Fruit fly (Drosophila melanogaster) whole organism, embryonic: ENCODE data around the gene Pex14.

Experiments used
- Bdp1 ChIP-seq: fragments of 200-800 bp; sonication (Bioruptor generic); optimal IDR thresholded peaks from 3 replicates; lab custom pipeline; 2016; ENCODE audit warnings: missing biosample characterization, missing genetic modification characterization
- Bgb ChIP-seq: fragments of 200-800 bp; sonication (Bioruptor generic); IDR thresholded peaks from 2 replicates; pipeline ENCODE4 v1.3.6; 2022; ENCODE audit warnings: missing biosample characterization, missing genetic modification characterization; ENCODE audit not compliant: partially characterized antibody
- CG10462 ChIP-seq: fragments of 200-800 bp; sonication (Bioruptor generic); optimal IDR thresholded peaks from 2 replicates; lab custom pipeline; 2016; ENCODE audit warnings: missing biosample characterization, missing genetic modification characterization
- CG12769 ChIP-seq: fragments of 200-800 bp; sonication (Bioruptor generic); optimal IDR thresholded peaks from 2 replicates; lab custom pipeline; 2019; ENCODE audit warnings: missing biosample characterization, mild to moderate bottlenecking, missing genetic modification characterization, moderate library complexity
- CG14860 ChIP-seq: fragments of 200-800 bp; sonication (Bioruptor generic); IDR thresholded peaks from 3 replicates; pipeline ENCODE4 v1.3.6; 2022; ENCODE audit warnings: missing biosample characterization, missing genetic modification characterization; ENCODE audit not compliant: partially characterized antibody
- CG15011 ChIP-seq: fragments of 200-800 bp; sonication (Bioruptor generic); optimal IDR thresholded peaks from 3 replicates; lab custom pipeline; 2018; ENCODE audit warnings: missing biosample characterization, mild to moderate bottlenecking, missing genetic modification characterization
- CG16813 ChIP-seq: fragments of 200-800 bp; sonication (Bioruptor generic); IDR thresholded peaks from 3 replicates; pipeline ENCODE4 v1.3.6; 2022; ENCODE audit warnings: missing biosample characterization, missing genetic modification characterization; ENCODE audit not compliant: partially characterized antibody
- CG17612 ChIP-seq: fragments of 200-800 bp; sonication (Bioruptor generic); IDR thresholded peaks from 2 replicates; pipeline ENCODE4 v1.3.6; 2022; ENCODE audit warnings: missing biosample characterization, missing genetic modification characterization
- CG18011 ChIP-seq: fragments of 200-800 bp; sonication (Bioruptor generic); optimal IDR thresholded peaks from 2 replicates; lab custom pipeline; 2017; ENCODE audit warnings: missing biosample characterization, missing genetic modification characterization, mild to moderate bottlenecking, moderate library complexity, missing genotype
- CG18262 ChIP-seq: fragments of 200-800 bp; optimal IDR thresholded peaks from 3 replicates; lab custom pipeline; 2019; ENCODE audit warnings: missing biosample characterization, mild to moderate bottlenecking, missing genetic modification characterization, moderate library complexity
- CG2199 ChIP-seq: fragments of 200-800 bp; sonication (Bioruptor generic); IDR thresholded peaks from 3 replicates; pipeline ENCODE4 v1.3.6; 2022; ENCODE audit warnings: missing biosample characterization, missing genetic modification characterization
- CG2678 ChIP-seq: fragments of 200-800 bp; sonication (Bioruptor generic); optimal IDR thresholded peaks from 3 replicates; lab custom pipeline; 2019; ENCODE audit warnings: missing biosample characterization, mild to moderate bottlenecking, missing genetic modification characterization, moderate library complexity
- CG30020 ChIP-seq: fragments of 200-800 bp; optimal IDR thresholded peaks from 2 replicates; lab custom pipeline; 2019; ENCODE audit warnings: missing biosample characterization, mild to moderate bottlenecking, missing genetic modification characterization, moderate library complexity
- CG34376 ChIP-seq: fragments of 200-800 bp; sonication (Bioruptor generic); optimal IDR thresholded peaks from 2 replicates; lab custom pipeline; 2018; ENCODE audit warnings: missing biosample characterization, mild to moderate bottlenecking, missing genetic modification characterization
- CG6854 ChIP-seq: fragments of 200-800 bp; sonication (Bioruptor generic); optimal IDR thresholded peaks from 3 replicates; lab custom pipeline; 2017; ENCODE audit warnings: missing biosample characterization, mild to moderate bottlenecking, missing genetic modification characterization
- CG7372 ChIP-seq: fragments of 200-800 bp; sonication (Bioruptor generic); IDR thresholded peaks from 2 replicates; pipeline ENCODE4 v1.3.6; 2022; ENCODE audit warnings: missing biosample characterization, missing genetic modification characterization
- CG7556 ChIP-seq: fragments of 200-800 bp; sonication (Bioruptor generic); optimal IDR thresholded peaks from 2 replicates; lab custom pipeline; 2017; ENCODE audit warnings: missing biosample characterization, mild to moderate bottlenecking, missing genetic modification characterization
- D19A ChIP-seq: fragments of 200-800 bp; optimal IDR thresholded peaks from 3 replicates; lab custom pipeline; 2019; ENCODE audit warnings: missing biosample characterization, mild to moderate bottlenecking, missing genetic modification characterization, moderate library complexity
- Dll ChIP-seq: fragments of 200-800 bp; sonication (Bioruptor generic); IDR thresholded peaks from 4 replicates; pipeline ENCODE4 v1.3.6; 2022; ENCODE audit warnings: missing biosample characterization, missing genetic modification characterization; ENCODE audit not compliant: partially characterized antibody
- Doc3 ChIP-seq: fragments of 200-800 bp; sonication (Bioruptor generic); IDR thresholded peaks from 3 replicates; pipeline ENCODE4 v1.3.6; 2022; ENCODE audit warnings: missing biosample characterization, missing genetic modification characterization; ENCODE audit not compliant: partially characterized antibody
- Dp ChIP-seq: fragments of 200-800 bp; sonication (Bioruptor generic); optimal IDR thresholded peaks from 2 replicates; lab custom pipeline; 2018; ENCODE audit warnings: missing biosample characterization, mild to moderate bottlenecking, missing genetic modification characterization, moderate library complexity
- Drgx ChIP-seq: fragments of 200-800 bp; sonication (Bioruptor generic); IDR thresholded peaks from 2 replicates; pipeline ENCODE4 v1.3.6; 2022; ENCODE audit warnings: missing biosample characterization, missing genetic modification characterization
- Ets65A ChIP-seq: fragments of 200-800 bp; sonication (Bioruptor generic); peaks from one replicate; lab custom pipeline; 2016; ENCODE audit warnings: missing biosample characterization, missing genetic modification characterization
- Kr ChIP-seq: fragments of 200-800 bp; sonication (Bioruptor generic); optimal IDR thresholded peaks from 2 replicates; lab custom pipeline; 2017; ENCODE audit warnings: missing biosample characterization, mild to moderate bottlenecking, missing genetic modification characterization
- MTF-1 ChIP-seq: fragments of 200-800 bp; sonication (Bioruptor generic); optimal IDR thresholded peaks from 2 replicates; lab custom pipeline; 2018; ENCODE audit warnings: missing biosample characterization, mild to moderate bottlenecking, missing genetic modification characterization, borderline replicate concordance
- Mes4 ChIP-seq: fragments of 200-800 bp; sonication (Bioruptor generic); optimal IDR thresholded peaks from 2 replicates; lab custom pipeline; 2016; ENCODE audit warnings: missing biosample characterization, missing genetic modification characterization
- Neu2 ChIP-seq: fragments of 200-800 bp; sonication (Bioruptor generic); optimal IDR thresholded peaks from 3 replicates; lab custom pipeline; 2016; ENCODE audit warnings: missing biosample characterization, missing genetic modification characterization, borderline replicate concordance
- Nf-YA ChIP-seq: fragments of 200-800 bp; sonication (Bioruptor generic); IDR thresholded peaks from 2 replicates; pipeline ENCODE4 v1.3.6; 2022; ENCODE audit warnings: missing biosample characterization, missing genetic modification characterization
- Optix ChIP-seq: fragments of 200-800 bp; sonication (Bioruptor generic); IDR thresholded peaks from 3 replicates; pipeline ENCODE4 v1.3.6; 2022; ENCODE audit warnings: missing biosample characterization, missing genetic modification characterization
- PHDP ChIP-seq: fragments of 200-800 bp; sonication (Bioruptor generic); optimal IDR thresholded peaks from 3 replicates; lab custom pipeline; 2018; ENCODE audit warnings: missing biosample characterization, mild to moderate bottlenecking, missing genetic modification characterization, moderate library complexity
- Rfx ChIP-seq: fragments of 200-800 bp; sonication (Bioruptor generic); IDR thresholded peaks from 2 replicates; pipeline ENCODE4 v1.3.6; 2022; ENCODE audit warnings: missing biosample characterization, missing genetic modification characterization
- Taf1 ChIP-seq: fragments of 200-800 bp; sonication (Bioruptor generic); IDR thresholded peaks from 2 replicates; pipeline ENCODE4 v1.3.6; 2022; ENCODE audit warnings: missing biosample characterization, missing genetic modification characterization
- Xrp1 ChIP-seq: fragments of 200-800 bp; sonication (Bioruptor generic); IDR thresholded peaks from 2 replicates; pipeline ENCODE4 v1.3.6; 2022; ENCODE audit warnings: missing biosample characterization, missing genetic modification characterization
- ac ChIP-seq: fragments of 200-800 bp; sonication (Bioruptor generic); optimal IDR thresholded peaks from 3 replicates; lab custom pipeline; 2017; ENCODE audit warnings: missing biosample characterization, mild to moderate bottlenecking, missing genetic modification characterization
- br ChIP-seq: fragments of >200 bp; optimal IDR thresholded peaks from 2 replicates; lab custom pipeline; 2017
- btn ChIP-seq: fragments of 200-800 bp; sonication (Bioruptor generic); optimal IDR thresholded peaks from 2 replicates; lab custom pipeline; 2016; ENCODE audit warnings: missing biosample characterization, missing genetic modification characterization
- dysf ChIP-seq: fragments of 200-800 bp; sonication (Bioruptor generic); IDR thresholded peaks from 3 replicates; pipeline ENCODE4 v1.3.6; 2022; ENCODE audit warnings: missing biosample characterization, missing genetic modification characterization
- fu2 ChIP-seq: fragments of 200-800 bp; sonication (Bioruptor generic); optimal IDR thresholded peaks from 2 replicates; lab custom pipeline; 2016; ENCODE audit warnings: missing biosample characterization, missing genetic modification characterization
- gem ChIP-seq: fragments of 200-800 bp; sonication (Bioruptor generic); optimal IDR thresholded peaks from 2 replicates; lab custom pipeline; 2019; ENCODE audit warnings: missing biosample characterization, mild to moderate bottlenecking, missing genetic modification characterization, moderate library complexity
- org-1 ChIP-seq: fragments of 200-800 bp; sonication (Bioruptor generic); optimal IDR thresholded peaks from 2 replicates; lab custom pipeline; 2017; ENCODE audit warnings: missing biosample characterization, missing genetic modification characterization
- pnt ChIP-seq: fragments of 200-800 bp; sonication (Bioruptor generic); optimal IDR thresholded peaks from 3 replicates; lab custom pipeline; 2016; ENCODE audit warnings: missing biosample characterization, missing genetic modification characterization
- salm ChIP-seq: fragments of 200-800 bp; sonication (Bioruptor generic); optimal IDR thresholded peaks from 2 replicates; lab custom pipeline; 2018; ENCODE audit warnings: missing biosample characterization, mild to moderate bottlenecking, missing genetic modification characterization
- sens-2 ChIP-seq: fragments of 200-800 bp; sonication (Bioruptor generic); IDR thresholded peaks from 2 replicates; pipeline ENCODE4 v1.3.6; 2022; ENCODE audit warnings: missing biosample characterization, missing genetic modification characterization
- sim ChIP-seq: fragments of 200-800 bp; sonication (Bioruptor generic); IDR thresholded peaks from 2 replicates; pipeline ENCODE4 v1.3.6; 2022; ENCODE audit warnings: missing biosample characterization, missing genetic modification characterization
- sima ChIP-seq: fragments of 200-800 bp; sonication (Bioruptor generic); optimal IDR thresholded peaks from 2 replicates; lab custom pipeline; 2016; ENCODE audit warnings: missing biosample characterization, missing genetic modification characterization
- slp2 ChIP-seq: fragments of 200-800 bp; sonication (Bioruptor generic); optimal IDR thresholded peaks from 2 replicates; lab custom pipeline; 2016; ENCODE audit warnings: missing biosample characterization, missing genetic modification characterization
- sna ChIP-seq: fragments of 200-800 bp; sonication (Bioruptor generic); IDR thresholded peaks from 2 replicates; pipeline ENCODE4 v1.3.6; 2022; ENCODE audit warnings: missing biosample characterization, missing genetic modification characterization; ENCODE audit not compliant: partially characterized antibody
- ssp ChIP-seq: fragments of 200-800 bp; sonication (Bioruptor generic); IDR thresholded peaks from 2 replicates; pipeline ENCODE4 v1.3.6; 2022; ENCODE audit warnings: missing biosample characterization, missing genetic modification characterization
- stc ChIP-seq: fragments of 200-800 bp; sonication (Bioruptor generic); IDR thresholded peaks from 2 replicates; pipeline ENCODE4 v1.3.6; 2022; ENCODE audit warnings: missing biosample characterization, missing genetic modification characterization
- sug ChIP-seq: fragments of 200-800 bp; optimal IDR thresholded peaks from 2 replicates; lab custom pipeline; 2019; ENCODE audit warnings: missing biosample characterization, mild to moderate bottlenecking, missing genetic modification characterization, moderate library complexity
- trem ChIP-seq: fragments of 200-800 bp; optimal IDR thresholded peaks from 3 replicates; lab custom pipeline; 2019; ENCODE audit warnings: missing biosample characterization, mild to moderate bottlenecking, missing genetic modification characterization, moderate library complexity

Gene Pex14

dm6 chr3L:20785742-20786427, 7.3 kb downstream of the Pex14 start, which contains the start of gene Pcif1 (continued):
- TF ChIP-seq Nf-YA (no peak), MTF-1 (GFP tag; lab: Kevin White, UChicago) (no peak), CG2678 (tag; lab: Kevin White, UChicago) (no peak), ssp (GFP tag; lab: Robert Waterston, UW) (no peak), gem (tag; lab: Kevin White, UChicago) (no peak), sima (GFP tag; lab: Kevin White, UChicago) (no peak), Rfx (peak; percentile 54), sens-2 (GFP tag; lab: Robert Waterston, UW) (no peak), CG18262 (no peak), CG17612 (GFP tag; lab: Robert Waterston, UW) (no peak), Neu2 (no peak), CG7372 (GFP tag; lab: Robert Waterston, UW) (no peak), Bdp1 (GFP tag; lab: Kevin White, UChicago) (no peak), Optix (GFP tag; lab: Robert Waterston, UW) (no peak), CG15011 (GFP tag; lab: Kevin White, UChicago) (no peak), ac (no peak), CG14860 (GFP tag; lab: Robert Waterston, UW) (peak; percentile 99), br (lab: Kevin White, UChicago) (no peak), CG12769 (tag; lab: Kevin White, UChicago) (no peak), btn (GFP tag; lab: Kevin White, UChicago) (no peak), salm (tag; lab: Kevin White, UChicago) (no peak), Drgx (GFP tag; lab: Robert Waterston, UW) (no peak), org-1 (GFP tag; lab: Kevin White, UChicago) (no peak), Xrp1 (GFP tag; lab: Robert Waterston, UW) (peak; percentile 18; the same call in 1 of the 2 replicates), CG10462 (GFP tag; lab: Kevin White, UChicago) (no peak), trem (tag; lab: Kevin White, UChicago) (peak; percentile 67), CG6854 (GFP tag; lab: Kevin White, UChicago) (peak; percentile 37), pnt (GFP tag; lab: Kevin White, UChicago) (no peak), D19A (tag; lab: Kevin White, UChicago) (peak; percentile 72), sug (tag; lab: Kevin White, UChicago) (peak; percentile 37), CG30020 (tag; lab: Kevin White, UChicago) (peak; percentile 62), dysf (GFP tag; lab: Robert Waterston, UW) (no peak), Dll (GFP tag; lab: Robert Waterston, UW) (peak; percentile 98), sna (GFP tag; lab: Robert Waterston, UW) (peak; percentile 97), PHDP (tag; lab: Kevin White, UChicago) (no peak), Mes4 (GFP tag; lab: Kevin White, UChicago) (no peak), fu2 (no peak), Taf1 (GFP tag; lab: Robert Waterston, UW) (no peak), Dp (peak; percentile 66), Bgb (GFP tag; lab: Robert Waterston, UW) (peak; percentile 99), Kr (GFP tag; lab: Kevin White, UChicago) (no peak), CG16813 (GFP tag; lab: Robert Waterston, UW) (peak; percentile 99), slp2 (GFP tag; lab: Kevin White, UChicago) (no peak), stc (GFP tag; lab: Robert Waterston, UW) (no peak), Ets65A (no peak), CG34376 (GFP tag; lab: Kevin White, UChicago) (peak; percentile 32), Doc3 (GFP tag; lab: Robert Waterston, UW) (peak; percentile 98), CG7556 (GFP tag; lab: Kevin White, UChicago) (no peak), CG18011 (GFP tag; lab: Kevin White, UChicago) (no peak), sim (GFP tag; lab: Robert Waterston, UW) (no peak), CG2199 (GFP tag; lab: Robert Waterston, UW) (no peak)
